Worm (Caenorhabditis elegans): Measurements from ENCODE around the gene C16C8.8.

C16C8.8 gene

DNA sequence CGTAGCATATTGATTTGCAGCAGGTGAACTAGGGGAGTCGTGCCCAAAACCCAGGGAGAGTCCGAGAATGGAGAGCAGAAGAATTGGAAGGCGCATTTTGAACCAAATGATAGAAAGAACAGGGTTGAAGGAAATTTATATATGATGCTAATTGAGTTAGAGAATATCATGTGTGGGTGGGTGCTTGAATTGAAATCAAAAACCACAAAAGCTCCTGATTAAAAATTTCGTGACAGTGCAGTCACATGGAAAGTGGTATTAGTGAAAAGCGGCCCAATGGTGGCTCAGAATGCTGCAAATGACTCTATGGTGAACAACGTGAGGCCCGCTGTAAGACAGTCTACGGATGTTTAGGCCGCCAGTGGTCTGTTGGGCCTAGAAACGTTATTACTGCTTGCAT, at the start of gene C16C8.8:
TSS of gene C16C8.8 (minus strand) at position 101 of the 400 bp plus-strand sequence.
- TF ChIP-seq nhr-12 (tag; optimal IDR thresholded peaks at IDR 0.05), result no peak
- TF ChIP-seq nhr-11 (tag; optimal IDR thresholded peaks at IDR 0.05), result no peak
- TF ChIP-seq ztf-4 (tag; optimal IDR thresholded peaks at IDR 0.05), result no peak
- TF ChIP-seq nhr-77 (tag; optimal IDR thresholded peaks at IDR 0.05), result no peak
- TF ChIP-seq nhr-23 (tag; optimal IDR thresholded peaks at IDR 0.05), result no peak
- no peak for TF ChIP-seq alr-1 (tag; optimal IDR thresholded peaks at IDR 0.05)
- no peak for TF ChIP-seq zag-1 (tag; optimal IDR thresholded peaks at IDR 0.05)
- no peak for TF ChIP-seq crh-2 (tag; optimal IDR thresholded peaks at IDR 0.05)

DNA sequence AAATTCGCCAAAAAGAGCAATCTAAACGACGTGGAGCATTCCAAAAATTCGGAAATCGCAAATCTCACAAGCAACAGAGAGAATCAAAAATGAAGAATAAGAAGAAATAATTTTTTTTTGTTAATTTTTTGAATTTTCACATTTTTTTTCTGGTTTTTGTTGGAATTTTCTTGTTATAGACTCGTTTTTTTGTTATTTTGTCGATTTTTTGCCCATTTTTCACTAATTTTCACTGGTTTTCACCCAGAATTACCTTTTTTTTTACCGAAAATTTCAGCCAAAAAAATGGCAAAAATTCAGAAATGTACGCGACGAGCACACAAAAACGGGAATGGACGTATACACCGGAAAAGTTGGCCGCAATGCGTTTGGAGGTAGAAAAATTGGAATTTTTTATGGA, 43.2 kb upstream of the C16C8.8 start, which contains the start of gene cyh-1:
TSS of gene cyh-1 (plus strand) at position 301 of the 400 bp plus-strand sequence.
- TF ChIP-seq peb-1 (tag; optimal IDR thresholded peaks at IDR 0.05) (no peak), nhr-12 (tag; optimal IDR thresholded peaks at IDR 0.05) (no peak), mab-5 (tag; optimal IDR thresholded peaks at IDR 0.05) (no peak), lin-39 (tag; optimal IDR thresholded peaks at IDR 0.05) (no peak), egl-27 (tag; optimal IDR thresholded peaks at IDR 0.05) (no peak), crh-2 (tag; optimal IDR thresholded peaks at IDR 0.05) (no peak), ceh-16 (tag; optimal IDR thresholded peaks at IDR 0.05) (no peak), alr-1 (tag; optimal IDR thresholded peaks at IDR 0.05) (no peak), Y55F3AM.14 (GFP tag; optimal IDR thresholded peaks at IDR 0.05) (no peak), nhr-21 (tag; optimal IDR thresholded peaks at IDR 0.05) (no peak), nhr-10 (tag; optimal IDR thresholded peaks at IDR 0.05) (no peak), aly-2 (tag; optimal IDR thresholded peaks at IDR 0.05) (no peak), nhr-11 (tag; optimal IDR thresholded peaks at IDR 0.05) (no peak), nhr-6 (tag; optimal IDR thresholded peaks at IDR 0.05) (no peak), R02D3.7 (tag; optimal IDR thresholded peaks at IDR 0.05) (no peak)

DNA sequence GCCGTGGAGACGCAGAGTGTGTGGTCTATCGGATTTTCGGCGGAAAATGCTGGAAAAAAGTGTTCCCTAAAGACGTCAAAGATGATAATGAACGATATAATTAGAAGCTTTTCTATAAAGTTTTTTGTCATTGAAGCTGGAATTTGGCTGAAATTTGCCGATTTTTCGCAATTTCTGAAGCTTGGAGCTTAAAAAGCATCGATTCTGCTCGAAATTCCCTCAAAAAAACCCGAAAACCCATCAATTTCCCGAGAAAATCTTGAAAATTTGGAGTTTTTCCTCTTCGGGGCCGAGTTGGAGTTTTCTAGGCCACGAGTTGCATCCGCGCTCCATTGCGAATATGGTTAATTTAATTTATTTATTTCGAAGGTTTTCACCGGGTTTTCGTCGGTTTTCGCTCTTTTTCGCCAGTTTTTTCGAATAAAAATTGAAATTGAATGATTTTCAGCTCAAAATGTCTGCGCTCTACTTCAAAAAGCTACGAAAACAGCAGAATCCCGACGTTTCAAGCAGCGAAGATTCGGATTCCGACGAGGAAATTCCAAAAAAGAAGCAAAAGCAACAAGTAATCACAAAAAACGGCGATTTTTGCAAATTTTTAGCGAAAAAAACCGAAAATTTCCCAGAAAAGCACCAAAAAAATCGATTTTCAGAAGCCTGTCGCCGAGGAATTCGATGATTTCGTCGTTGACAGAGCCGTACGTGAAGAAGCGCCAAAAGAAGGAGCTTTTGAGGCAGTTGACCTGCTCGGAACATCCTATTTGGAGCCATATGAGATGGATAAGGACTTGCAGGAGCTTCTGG, 41.2 kb upstream of the C16C8.8 start, which contains the start of the genes col-71 and Y49F6B.2:
TSS of gene col-71 (minus strand) at position 51 of the 804 bp plus-strand sequence.
TSS of gene Y49F6B.2 (plus strand) at position 449 of the 804 bp plus-strand sequence.
- TF ChIP-seq fos-1 (tag; optimal IDR thresholded peaks at IDR 0.05) (peak; percentile 26), R02D3.7 (tag; optimal IDR thresholded peaks at IDR 0.05) (peak; percentile 19), lin-13 (GFP tag; optimal IDR thresholded peaks at IDR 0.05) (peak; percentile 78), F13H6.1 (tag; optimal IDR thresholded peaks at IDR 0.05) (peak; percentile 74), unc-55 (GFP tag; optimal IDR thresholded peaks at IDR 0.05) (peak; percentile 86), zag-1 (tag; optimal IDR thresholded peaks at IDR 0.05) (peak; percentile 33), ztf-11 (tag; optimal IDR thresholded peaks at IDR 0.05) (no peak), lin-11 (tag; optimal IDR thresholded peaks at IDR 0.05) (peak; percentile 12), mab-5 (tag; optimal IDR thresholded peaks at IDR 0.05) (peak; percentile 51), crh-2 (tag; optimal IDR thresholded peaks at IDR 0.05) (peak; percentile 73), gmeb-1 (tag; optimal IDR thresholded peaks at IDR 0.05) (peak; percentile 71), nhr-10 (tag; optimal IDR thresholded peaks at IDR 0.05) (no peak), peb-1 (tag; optimal IDR thresholded peaks at IDR 0.05) (no peak), nhr-129 (tag; optimal IDR thresholded peaks at IDR 0.05) (peak; percentile 46), nhr-21 (tag; optimal IDR thresholded peaks at IDR 0.05) (peak; percentile 36), nhr-11 (tag; optimal IDR thresholded peaks at IDR 0.05) (no peak), ceh-82 (tag; optimal IDR thresholded peaks at IDR 0.05) (no peak), mdl-1 (tag; optimal IDR thresholded peaks at IDR 0.05) (no peak), C34F6.9 (tag; optimal IDR thresholded peaks at IDR 0.05) (peak; percentile 91), nhr-77 (tag; optimal IDR thresholded peaks at IDR 0.05) (no peak), Y55F3AM.14 (GFP tag; optimal IDR thresholded peaks at IDR 0.05) (peak; percentile 25), lsy-2 (tag; optimal IDR thresholded peaks at IDR 0.05) (peak; percentile 84 to 88), sem-4 (tag; optimal IDR thresholded peaks at IDR 0.05) (peak; percentile 47), sma-3 (GFP tag; optimal IDR thresholded peaks at IDR 0.05) (peak; percentile 77), snpc-4 (tag; optimal IDR thresholded peaks at IDR 0.05) (peak; percentile 23), nhr-25 (tag; optimal IDR thresholded peaks at IDR 0.05) (peak; percentile 56), nhr-6 (tag; optimal IDR thresholded peaks at IDR 0.05) (peak; percentile 46)

DNA sequence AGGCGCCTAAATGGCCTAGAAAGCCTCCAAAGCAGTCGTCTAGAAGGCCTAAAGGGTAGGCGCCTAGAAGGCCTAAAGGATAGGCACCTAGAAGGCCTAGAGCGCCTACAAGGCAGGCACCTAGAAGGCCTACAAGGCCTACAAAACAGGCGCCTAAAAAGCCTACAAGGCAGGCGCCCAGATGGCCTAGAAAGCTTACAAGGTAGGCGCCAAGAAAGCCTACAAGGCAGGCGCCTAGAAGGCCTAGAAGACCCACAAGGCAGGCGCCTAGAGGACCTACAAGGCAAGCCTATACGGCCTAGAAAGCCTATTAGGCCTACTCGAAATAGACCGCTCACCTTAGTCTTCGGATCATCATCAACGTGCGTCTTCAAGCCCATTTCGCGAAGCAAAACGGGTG, 40.5 kb upstream of the C16C8.8 start:
- TF ChIP-seq ztf-1 (GFP tag; conservative IDR thresholded peaks at IDR 0.05), result no peak
- TF ChIP-seq dmd-4 (tag; optimal IDR thresholded peaks at IDR 0.05), result no peak
- TF ChIP-seq sma-9 (GFP tag; optimal IDR thresholded peaks at IDR 0.05), result no peak
- TF ChIP-seq sma-9 (tag; optimal IDR thresholded peaks at IDR 0.05), result no peak
- TF ChIP-seq C34F6.9 (tag; optimal IDR thresholded peaks at IDR 0.05), result no peak
- no peak for TF ChIP-seq nhr-12 (tag; optimal IDR thresholded peaks at IDR 0.05)
- no peak for TF ChIP-seq sem-4 (tag; optimal IDR thresholded peaks at IDR 0.05)
- TF ChIP-seq Y55F3AM.14 (GFP tag; optimal IDR thresholded peaks at IDR 0.05), result no peak
- TF ChIP-seq mdl-1 (tag; optimal IDR thresholded peaks at IDR 0.05), result no peak
- no peak for TF ChIP-seq R02D3.7 (tag; optimal IDR thresholded peaks at IDR 0.05)
- no peak for TF ChIP-seq fos-1 (tag; optimal IDR thresholded peaks at IDR 0.05)
- TF ChIP-seq skn-1 (tag; optimal IDR thresholded peaks at IDR 0.05), result no peak
- no peak for TF ChIP-seq gmeb-1 (tag; optimal IDR thresholded peaks at IDR 0.05)
- no peak for TF ChIP-seq nhr-129 (tag; optimal IDR thresholded peaks at IDR 0.05)
- no peak for TF ChIP-seq ZK546.5 (tag; optimal IDR thresholded peaks at IDR 0.05)
- TF ChIP-seq nhr-23 (tag; optimal IDR thresholded peaks at IDR 0.05), result no peak
- TF ChIP-seq alr-1 (tag; optimal IDR thresholded peaks at IDR 0.05), result no peak
- no peak for TF ChIP-seq ceh-82 (tag; optimal IDR thresholded peaks at IDR 0.05)
- no peak for TF ChIP-seq lin-11 (tag; optimal IDR thresholded peaks at IDR 0.05)
- TF ChIP-seq zag-1 (tag; optimal IDR thresholded peaks at IDR 0.05), result no peak
- TF ChIP-seq nhr-6 (tag; optimal IDR thresholded peaks at IDR 0.05), result no peak

All from whole organism, L2 larva.